Fruit fly (Drosophila melanogaster) whole organism, prepupa: ENCODE data around the gene COX5B.
A peak's percentile ranks its signal among the peaks of the same experiment; 100 is the strongest.

ENCODE experiments used
- Blimp-1 ChIP-seq: fragments of 200-800 bp; sonication (Bioruptor generic); optimal IDR thresholded peaks from 3 replicates; lab custom pipeline; 2017; ENCODE audit warnings: missing biosample characterization, missing genetic modification characterization, mild to moderate bottlenecking, moderate library complexity, missing genetic modification reagents
- CG10631 ChIP-seq: fragments of 200-800 bp; sonication (Bioruptor generic); optimal IDR thresholded peaks from 2 replicates; lab custom pipeline; 2016; ENCODE audit warnings: missing biosample characterization, missing genetic modification characterization
- CG10669 ChIP-seq: fragments of 200-800 bp; sonication (Bioruptor generic); optimal IDR thresholded peaks from 3 replicates; lab custom pipeline; 2018; ENCODE audit warnings: missing biosample characterization, mild to moderate bottlenecking, missing genetic modification characterization, moderate library complexity
- CG11294 ChIP-seq: fragments of 200-800 bp; sonication (Bioruptor generic); IDR thresholded peaks from 2 replicates; pipeline ENCODE4 v1.3.6; 2022; ENCODE audit warnings: missing biosample characterization, missing genetic modification characterization
- CG15336 ChIP-seq: fragments of 200-800 bp; sonication (Bioruptor generic); IDR thresholded peaks from 2 replicates; pipeline ENCODE4 v1.3.6; 2022; ENCODE audit warnings: missing biosample characterization, missing genetic modification characterization
- CG16779 ChIP-seq: fragments of 200-800 bp; sonication (Bioruptor generic); optimal IDR thresholded peaks from 3 replicates; lab custom pipeline; 2017; ENCODE audit warnings: missing biosample characterization, mild to moderate bottlenecking, missing genetic modification characterization
- CG3032 ChIP-seq: fragments of 200-800 bp; optimal IDR thresholded peaks from 2 replicates; lab custom pipeline; 2019; ENCODE audit warnings: missing biosample characterization, mild to moderate bottlenecking, missing genetic modification characterization, moderate library complexity
- CG31627 ChIP-seq: fragments of 200-800 bp; sonication (Bioruptor generic); optimal IDR thresholded peaks from 3 replicates; lab custom pipeline; 2016; ENCODE audit warnings: missing biosample characterization, missing genetic modification characterization
- CG32006 ChIP-seq: fragments of 200-800 bp; sonication (Bioruptor generic); optimal IDR thresholded peaks from 3 replicates; lab custom pipeline; 2017; ENCODE audit warnings: missing biosample characterization, mild to moderate bottlenecking, missing genetic modification characterization
- CG34406 ChIP-seq: fragments of 200-800 bp; sonication (Bioruptor generic); optimal IDR thresholded peaks from 3 replicates; lab custom pipeline; 2016; ENCODE audit warnings: missing biosample characterization, missing genetic modification characterization
- CG3919 ChIP-seq: fragments of 200-800 bp; sonication (Bioruptor generic); optimal IDR thresholded peaks from 3 replicates; lab custom pipeline; 2016; ENCODE audit warnings: missing biosample characterization, missing genetic modification characterization
- CG4318 ChIP-seq: fragments of 200-800 bp; sonication (Bioruptor generic); optimal IDR thresholded peaks from 3 replicates; lab custom pipeline; 2017; ENCODE audit warnings: missing biosample characterization, mild to moderate bottlenecking, missing genetic modification characterization
- CG6276 ChIP-seq: fragments of 200-800 bp; sonication (Bioruptor generic); optimal IDR thresholded peaks from 2 replicates; lab custom pipeline; 2017; ENCODE audit warnings: missing biosample characterization, mild to moderate bottlenecking, missing genetic modification characterization
- CG6792 ChIP-seq: fragments of 200-800 bp; sonication (Bioruptor generic); optimal IDR thresholded peaks from 3 replicates; lab custom pipeline; 2016; ENCODE audit warnings: missing biosample characterization, missing genetic modification characterization
- CG6808 ChIP-seq: fragments of 200-800 bp; sonication (Bioruptor generic); optimal IDR thresholded peaks from 3 replicates; lab custom pipeline; 2017; ENCODE audit warnings: missing biosample characterization, missing genetic modification characterization, mild to moderate bottlenecking, moderate library complexity, missing genetic modification reagents
- CG6854 ChIP-seq: fragments of 200-800 bp; sonication (Bioruptor generic); optimal IDR thresholded peaks from 2 replicates; lab custom pipeline; 2017; ENCODE audit warnings: missing biosample characterization, mild to moderate bottlenecking, missing genetic modification characterization
- CG7368 ChIP-seq: fragments of 200-800 bp; sonication (Bioruptor generic); optimal IDR thresholded peaks from 3 replicates; lab custom pipeline; 2016; ENCODE audit warnings: missing biosample characterization, missing genetic modification characterization
- CG8632 ChIP-seq: fragments of 200-800 bp; sonication (Bioruptor generic); optimal IDR thresholded peaks from 3 replicates; lab custom pipeline; 2016; ENCODE audit warnings: missing biosample characterization, missing genetic modification characterization
- Eip78C ChIP-seq: fragments of 200-800 bp; sonication (Bioruptor generic); peaks from one replicate; lab custom pipeline; 2016; ENCODE audit warnings: missing biosample characterization, missing genetic modification characterization
- Eip93F ChIP-seq: fragments of 200-800 bp; sonication (Bioruptor generic); optimal IDR thresholded peaks from 2 replicates; lab custom pipeline; 2016; ENCODE audit warnings: missing biosample characterization, mild to moderate bottlenecking, missing genetic modification characterization
- Ets96B ChIP-seq: fragments of 200-800 bp; optimal IDR thresholded peaks from 2 replicates; lab custom pipeline; 2019; ENCODE audit warnings: missing biosample characterization, mild to moderate bottlenecking, missing genetic modification characterization, moderate library complexity
- Gug ChIP-seq: fragments of 200-800 bp; sonication (Bioruptor generic); IDR thresholded peaks from 2 replicates; pipeline ENCODE4 v1.3.6; 2022; ENCODE audit warnings: missing biosample characterization, missing genetic modification characterization
- Hr39 ChIP-seq: fragments of 200-800 bp; sonication (Bioruptor generic); optimal IDR thresholded peaks from 2 replicates; lab custom pipeline; 2016; ENCODE audit warnings: missing biosample characterization, missing genetic modification characterization
- Hr4 ChIP-seq: fragments of 200-800 bp; sonication (Bioruptor generic); optimal IDR thresholded peaks from 3 replicates; lab custom pipeline; 2016; ENCODE audit warnings: missing biosample characterization, missing genetic modification characterization
- Smox ChIP-seq: fragments of 200-800 bp; sonication (Bioruptor generic); optimal IDR thresholded peaks from 3 replicates; lab custom pipeline; 2016; ENCODE audit warnings: missing biosample characterization, missing genetic modification characterization
- Sox102F ChIP-seq: fragments of 200-800 bp; sonication (Bioruptor generic); optimal IDR thresholded peaks from 2 replicates; lab custom pipeline; 2016; ENCODE audit warnings: missing biosample characterization, mild to moderate bottlenecking, missing genetic modification characterization
- Sox14 ChIP-seq: fragments of 200-800 bp; sonication (Bioruptor generic); optimal IDR thresholded peaks from 3 replicates; lab custom pipeline; 2016; ENCODE audit warnings: missing biosample characterization, missing genetic modification characterization
- achi ChIP-seq: fragments of 200-800 bp; sonication (Bioruptor generic); optimal IDR thresholded peaks from 3 replicates; lab custom pipeline; 2016; ENCODE audit warnings: missing biosample characterization, missing genetic modification characterization
- acj6 ChIP-seq: fragments of 200-800 bp; sonication (Bioruptor generic); optimal IDR thresholded peaks from 3 replicates; lab custom pipeline; 2016; ENCODE audit warnings: missing biosample characterization, missing genetic modification characterization
- cyc ChIP-seq: fragments of 200-800 bp; sonication (Bioruptor generic); optimal IDR thresholded peaks from 3 replicates; lab custom pipeline; 2016; ENCODE audit warnings: missing biosample characterization, missing genetic modification characterization
- esn ChIP-seq: fragments of 200-800 bp; sonication (Bioruptor generic); optimal IDR thresholded peaks from 2 replicates; lab custom pipeline; 2016; ENCODE audit warnings: missing biosample characterization, mild to moderate bottlenecking, missing genetic modification characterization, moderate library complexity
- fkh ChIP-seq: fragments of 200-800 bp; sonication (Bioruptor generic); optimal IDR thresholded peaks from 3 replicates; lab custom pipeline; 2017; ENCODE audit warnings: missing biosample characterization, mild to moderate bottlenecking, missing genetic modification characterization, moderate library complexity
- salr ChIP-seq, 2 experiments: fragments of 200-800 bp; sonication (Bioruptor generic); optimal IDR thresholded peaks; 3 replicates each; lab custom pipeline; 2016 to 2018; ENCODE audit warnings: missing biosample characterization in 2 of 2, missing genetic modification characterization in 2 of 2, mild to moderate bottlenecking in 1 of 2
- spab ChIP-seq: fragments of 200-800 bp; sonication (Bioruptor generic); optimal IDR thresholded peaks from 2 replicates; lab custom pipeline; 2017; ENCODE audit warnings: missing biosample characterization, mild to moderate bottlenecking, missing genetic modification characterization, missing genetic modification reagents
- ss ChIP-seq, 2 experiments: fragments of 200-800 bp; sonication (Bioruptor generic); optimal IDR thresholded peaks; 2 replicates in 1 of 2; 3 replicates in 1 of 2; lab custom pipeline; 2017 to 2018; ENCODE audit warnings: mild to moderate bottlenecking in 2 of 2, missing biosample characterization in 2 of 2, missing genetic modification characterization in 2 of 2, moderate library complexity in 1 of 2
- svp ChIP-seq: fragments of 200-800 bp; sonication (Bioruptor generic); peaks from one replicate; lab custom pipeline; 2016; ENCODE audit warnings: missing biosample characterization, missing genetic modification characterization
- topi ChIP-seq: fragments of 200-800 bp; sonication (Bioruptor generic); optimal IDR thresholded peaks from 3 replicates; lab custom pipeline; 2016; ENCODE audit warnings: missing biosample characterization, missing genetic modification characterization

The COX5B gene

DNA sequence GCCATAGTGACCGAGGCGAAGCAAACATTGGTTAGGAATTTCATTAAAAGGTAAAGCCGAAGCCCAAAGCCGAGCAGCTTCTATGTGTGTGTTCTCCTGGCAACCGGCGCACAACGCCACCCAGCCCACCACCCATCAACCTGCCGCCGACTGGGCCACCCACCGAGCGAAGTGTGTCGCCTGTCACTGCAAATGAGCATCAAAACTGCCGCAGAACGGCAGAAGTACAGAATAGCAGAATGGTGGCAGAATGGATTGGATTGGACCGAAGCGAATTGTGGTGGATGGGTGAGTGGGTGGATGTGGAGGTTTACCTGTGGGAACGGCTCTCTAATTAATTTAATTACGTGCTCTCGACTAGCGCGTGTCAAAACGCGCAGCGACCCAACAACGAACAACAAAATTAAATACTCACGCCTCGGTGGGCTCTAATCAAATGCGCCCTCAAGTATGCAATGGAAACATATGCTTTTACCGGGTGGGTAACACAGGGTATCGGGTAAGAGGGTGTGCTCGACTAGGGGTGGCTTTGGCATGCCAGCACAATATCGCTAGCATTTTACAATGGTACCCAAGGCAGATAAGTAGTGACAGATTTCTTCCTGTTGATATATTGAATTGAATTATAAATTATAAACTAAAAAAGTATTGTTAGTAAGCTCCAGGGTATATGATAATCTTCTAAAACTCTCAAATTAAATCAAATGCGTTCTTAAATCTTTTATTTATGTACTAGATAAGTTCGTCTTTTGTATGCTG, 17.8 kb upstream of the COX5B start:
- TF ChIP-seq CG15336 (GFP tag; lab: Robert Waterston, UW): no peak
- no peak for TF ChIP-seq CG11294
- peak; percentile 9 for TF ChIP-seq Eip78C
- TF ChIP-seq svp (GFP tag; lab: Kevin White, UChicago): peak; percentile 33

DNA sequence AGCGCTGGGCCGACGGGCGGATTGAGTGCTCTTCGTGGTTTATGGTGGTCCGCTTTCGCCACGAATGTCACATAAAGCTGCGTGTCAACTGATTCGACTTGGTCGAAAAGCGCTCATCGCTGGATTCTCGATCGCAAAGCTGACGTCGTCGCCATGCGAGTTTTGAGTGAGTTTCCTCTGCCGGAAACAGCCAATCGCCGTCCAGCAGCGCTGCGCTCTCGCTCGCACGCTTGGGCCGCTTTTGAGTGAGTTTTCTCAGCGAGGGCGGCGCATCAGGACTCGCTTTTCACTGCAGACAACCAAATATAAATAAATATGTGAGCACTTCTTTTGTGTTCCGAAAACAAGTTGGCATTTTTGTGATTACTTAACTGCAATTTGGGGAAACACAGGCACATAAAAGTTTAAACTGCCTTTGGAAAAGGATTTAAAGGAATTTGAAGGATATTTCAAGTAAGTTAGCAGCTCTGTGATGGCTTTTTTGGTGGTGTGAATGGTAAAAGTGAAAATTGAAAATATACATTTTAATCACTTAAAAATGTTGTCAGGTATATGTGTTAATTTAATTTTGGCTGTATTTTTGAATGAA, 10.6 kb upstream of the COX5B start, which contains the start of gene eya:
TSS of gene eya (minus strand) at position 94 of the 589 bp plus-strand sequence.
- TF ChIP-seq CG10631 (GFP tag; lab: Kevin White, UChicago) (no peak), Sox102F (GFP tag; lab: Kevin White, UChicago) (no peak), svp (GFP tag; lab: Kevin White, UChicago) (peak; percentile 47), CG3919 (GFP tag; lab: Kevin White, UChicago) (no peak), CG15336 (GFP tag; lab: Robert Waterston, UW) (no peak)

DNA sequence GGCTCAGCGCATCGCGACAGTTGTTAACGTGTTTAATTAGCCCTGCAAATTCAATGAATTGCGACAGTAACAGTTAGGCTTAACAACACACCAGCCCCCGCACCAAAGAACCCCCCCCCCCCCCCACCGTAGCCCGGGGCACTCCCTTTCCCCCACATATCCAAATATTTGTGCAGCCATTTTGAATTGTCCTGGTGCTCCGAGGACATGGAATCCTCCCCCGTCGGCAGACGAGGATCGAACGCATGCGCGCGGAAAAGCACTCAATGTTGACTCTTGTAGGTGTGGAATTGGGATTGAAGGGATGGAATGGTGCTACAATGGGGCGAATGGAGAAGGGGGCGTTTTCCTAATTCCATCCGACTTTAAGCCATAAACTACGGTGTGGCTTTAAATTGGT, 9.6 kb upstream of the COX5B start:
- TF ChIP-seq Gug (GFP tag; lab: Robert Waterston, UW) (no peak), CG34406 (no peak), fkh (GFP tag; lab: Kevin White, UChicago) (peak; percentile 16), Sox14 (GFP tag; lab: Kevin White, UChicago) (no peak)

- TF ChIP-seq CG7368 (GFP tag; lab: Kevin White, UChicago) (no peak), CG32006 (GFP tag; lab: Kevin White, UChicago) (no peak), CG10669 (no peak), salr (GFP tag; optimal IDR thresholded peaks at IDR 0.05; lab: Kevin White, UChicago) (no peak), spab (GFP tag; lab: Kevin White, UChicago) (no peak), CG11294 (no peak), acj6 (GFP tag; lab: Kevin White, UChicago) (no peak), CG6808 (GFP tag; lab: Kevin White, UChicago) (no peak), CG15336 (GFP tag; lab: Robert Waterston, UW) (no peak), CG3032 (tag; lab: Kevin White, UChicago) (no peak), CG6276 (GFP tag; lab: Kevin White, UChicago) (no peak), Ets96B (no peak), Hr4 (GFP tag; lab: Kevin White, UChicago) (no peak), Sox102F (GFP tag; lab: Kevin White, UChicago) (no peak), CG3919 (GFP tag; lab: Kevin White, UChicago) (no peak), Gug (GFP tag; lab: Robert Waterston, UW) (no peak)
Measured at dm6 chr2L:6550809-6551208, 6.8 kb upstream of the COX5B start.

DNA sequence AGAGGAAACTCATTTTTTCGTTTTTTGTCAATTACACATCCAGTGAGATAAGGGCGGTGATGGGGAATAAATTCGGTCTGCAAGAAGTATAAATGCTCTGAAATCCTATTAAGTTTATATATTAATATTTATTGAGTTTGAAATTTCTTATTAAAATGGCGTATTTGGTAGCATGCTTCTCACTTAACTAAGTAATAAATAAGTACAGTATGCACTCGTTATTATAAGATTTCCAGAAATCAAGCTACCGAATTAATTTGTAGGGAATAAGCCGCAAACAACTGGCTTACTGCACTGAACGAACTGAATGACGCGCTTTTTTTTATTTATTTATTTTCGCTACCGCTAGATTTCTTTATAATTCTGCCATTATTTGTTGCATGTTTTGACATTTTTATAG, 6.1 kb upstream of the COX5B start:
- TF ChIP-seq Sox102F (GFP tag; lab: Kevin White, UChicago) (peak; percentile 37), CG4318 (GFP tag; lab: Kevin White, UChicago) (no peak), CG6792 (peak; percentile 36), CG31627 (peak; percentile 32), CG6854 (no peak), ss (GFP tag; optimal IDR thresholded peaks at IDR 0.05; lab: Kevin White, UChicago) (no peak), Hr39 (peak; percentile 44), CG34406 (peak; percentile 33), topi (peak; percentile 57), CG3919 (GFP tag; lab: Kevin White, UChicago) (peak; percentile 30), cyc (GFP tag; lab: Kevin White, UChicago) (peak; percentile 51), CG8632 (GFP tag; lab: Kevin White, UChicago) (peak; percentile 19), Eip93F (GFP tag; lab: Kevin White, UChicago) (no peak), esn (GFP tag; lab: Kevin White, UChicago) (peak; percentile 37), Blimp-1 (peak; percentile 27), CG16779 (no peak), Smox (GFP tag; lab: Kevin White, UChicago) (peak; percentile 48), salr (GFP tag; optimal IDR thresholded peaks at IDR 0.05; lab: Kevin White, UChicago) (no peak), achi (GFP tag; lab: Kevin White, UChicago) (peak; percentile 23), acj6 (GFP tag; lab: Kevin White, UChicago) (peak; percentile 32), svp (GFP tag; lab: Kevin White, UChicago) (peak; percentile 84), Eip78C (peak; percentile 78)
